Fruit fly (Drosophila melanogaster) whole organism, embryonic: ENCODE measurements around the gene spn-B.

ENCODE experiments used
- Adf1 ChIP-seq: fragments of 200-800 bp; sonication (Bioruptor generic); IDR thresholded peaks from 2 replicates; pipeline ENCODE4 v1.3.6; 2022; ENCODE audit warnings: missing biosample characterization, missing genetic modification characterization
- Awh ChIP-seq: fragments of 200-800 bp; sonication (Bioruptor generic); IDR thresholded peaks from 2 replicates; pipeline ENCODE4, ENCODE4 v1.3.6; 2022; ENCODE audit warnings: missing biosample characterization, missing genetic modification characterization
- BtbVII ChIP-seq: fragments of 200-800 bp; sonication (Bioruptor generic); optimal IDR thresholded peaks from 3 replicates; lab custom pipeline; 2017; ENCODE audit warnings: missing biosample characterization, mild to moderate bottlenecking, missing genetic modification characterization
- CG10431 ChIP-seq: fragments of 200-800 bp; sonication (Bioruptor generic); optimal IDR thresholded peaks from 3 replicates; lab custom pipeline; 2018; ENCODE audit warnings: missing biosample characterization, mild to moderate bottlenecking, missing genetic modification characterization
- CG12659 ChIP-seq: fragments of 200-800 bp; sonication (Bioruptor generic); optimal IDR thresholded peaks from 3 replicates; lab custom pipeline; 2017; ENCODE audit warnings: mild to moderate bottlenecking, missing biosample characterization, missing genetic modification reagents, missing genetic modification characterization
- CG13296 ChIP-seq: fragments of 200-800 bp; sonication (Bioruptor generic); optimal IDR thresholded peaks from 3 replicates; lab custom pipeline; 2018; ENCODE audit warnings: missing biosample characterization, mild to moderate bottlenecking, missing genetic modification characterization
- CG14710 ChIP-seq: fragments of 200-800 bp; sonication (Bioruptor generic); optimal IDR thresholded peaks from 3 replicates; lab custom pipeline; 2019; ENCODE audit warnings: missing biosample characterization, mild to moderate bottlenecking, missing genetic modification characterization, moderate library complexity
- CG15479 ChIP-seq: fragments of 200-800 bp; sonication (Bioruptor generic); optimal IDR thresholded peaks from 3 replicates; lab custom pipeline; 2019; ENCODE audit warnings: missing biosample characterization, mild to moderate bottlenecking, missing genetic modification characterization, moderate library complexity
- CG16863 ChIP-seq: fragments of 200-800 bp; sonication (Bioruptor generic); optimal IDR thresholded peaks from 3 replicates; lab custom pipeline; 2016; ENCODE audit warnings: missing biosample characterization, missing genetic modification characterization
- CG17328 ChIP-seq: fragments of 200-800 bp; sonication (Bioruptor generic); IDR thresholded peaks from 2 replicates; pipeline ENCODE4 v1.3.6; 2022; ENCODE audit warnings: missing biosample characterization, missing genetic modification characterization
- CG17385 ChIP-seq: fragments of 200-800 bp; sonication (Bioruptor generic); optimal IDR thresholded peaks from 3 replicates; lab custom pipeline; 2018; ENCODE audit warnings: missing biosample characterization, mild to moderate bottlenecking, missing genetic modification characterization
- CG32772 ChIP-seq: fragments of 200-800 bp; sonication (Bioruptor generic); IDR thresholded peaks from 2 replicates; pipeline ENCODE4 v1.3.6; 2022; ENCODE audit warnings: missing biosample characterization, missing genetic modification characterization
- CG3726 ChIP-seq: fragments of 200-800 bp; sonication (Bioruptor generic); IDR thresholded peaks from 3 replicates; pipeline ENCODE4, ENCODE4 v1.3.6; 2022; ENCODE audit warnings: missing biosample characterization, missing genetic modification characterization
- CG4707 ChIP-seq: fragments of 200-800 bp; sonication (Bioruptor generic); optimal IDR thresholded peaks from 2 replicates; lab custom pipeline; 2018; ENCODE audit warnings: missing biosample characterization, mild to moderate bottlenecking, missing genetic modification characterization, moderate library complexity
- CG4730 ChIP-seq: fragments of 200-800 bp; sonication (Bioruptor generic); IDR thresholded peaks from 2 replicates; pipeline ENCODE4 v1.3.6; 2022; ENCODE audit warnings: missing biosample characterization, missing genetic modification characterization
- CG6654 ChIP-seq: fragments of 200-800 bp; sonication (Bioruptor generic); optimal IDR thresholded peaks from 2 replicates; lab custom pipeline; 2017; ENCODE audit warnings: missing biosample characterization, mild to moderate bottlenecking, missing genetic modification characterization
- CG7357 ChIP-seq: fragments of 200-800 bp; sonication (Bioruptor generic); IDR thresholded peaks from 3 replicates; pipeline ENCODE4 v1.3.6; 2022; ENCODE audit warnings: missing biosample characterization, missing genetic modification characterization
- Dek ChIP-seq: fragments of 200-800 bp; sonication (Bioruptor generic); optimal IDR thresholded peaks from 3 replicates; lab custom pipeline; 2019; ENCODE audit warnings: missing biosample characterization, mild to moderate bottlenecking, missing genetic modification characterization, moderate library complexity
- HLH4C ChIP-seq: fragments of 200-800 bp; sonication (Bioruptor generic); IDR thresholded peaks from 3 replicates; pipeline ENCODE4 v1.3.6; 2022; ENCODE audit warnings: missing biosample characterization, missing genetic modification characterization; ENCODE audit not compliant: partially characterized antibody
- Kr ChIP-seq: fragments of 200-800 bp; sonication (Bioruptor generic); optimal IDR thresholded peaks from 2 replicates; lab custom pipeline; 2017; ENCODE audit warnings: missing biosample characterization, mild to moderate bottlenecking, missing genetic modification characterization
- Lhr ChIP-seq: fragments of 200-800 bp; sonication (Bioruptor generic); optimal IDR thresholded peaks from 3 replicates; lab custom pipeline; 2017; ENCODE audit warnings: mild to moderate bottlenecking, missing biosample characterization, missing genetic modification reagents, missing genetic modification characterization
- Oli ChIP-seq: fragments of 200-800 bp; sonication (Bioruptor generic); optimal IDR thresholded peaks from 2 replicates; lab custom pipeline; 2018; ENCODE audit warnings: missing biosample characterization, mild to moderate bottlenecking, missing genetic modification characterization, moderate library complexity
- PHDP ChIP-seq: fragments of 200-800 bp; sonication (Bioruptor generic); optimal IDR thresholded peaks from 3 replicates; lab custom pipeline; 2018; ENCODE audit warnings: missing biosample characterization, mild to moderate bottlenecking, missing genetic modification characterization, moderate library complexity
- Pdp1 ChIP-seq, 2 experiments: fragments of 200-800 bp; sonication (Bioruptor generic); optimal IDR thresholded peaks; 3 replicates each; lab custom pipeline; 2016; ENCODE audit warnings: missing biosample characterization in 2 of 2, missing genetic modification characterization in 2 of 2, mild to moderate bottlenecking in 1 of 2, moderate library complexity in 1 of 2
- Rfx ChIP-seq: fragments of 200-800 bp; sonication (Bioruptor generic); IDR thresholded peaks from 2 replicates; pipeline ENCODE4 v1.3.6; 2022; ENCODE audit warnings: missing biosample characterization, missing genetic modification characterization
- Sox102F ChIP-seq: fragments of 200-800 bp; sonication (Bioruptor generic); optimal IDR thresholded peaks from 2 replicates; lab custom pipeline; 2018; ENCODE audit warnings: missing biosample characterization, mild to moderate bottlenecking, missing genetic modification characterization, moderate library complexity
- Sry-δ ChIP-seq: fragments of 200-800 bp; sonication (Bioruptor generic); optimal IDR thresholded peaks from 2 replicates; lab custom pipeline; 2016; ENCODE audit warnings: missing biosample characterization, missing genetic modification characterization
- Trl ChIP-seq, 3 experiments: fragments of >200 bp in 2 of 3; fragments of 200-800 bp in 1 of 3; sonication (Bioruptor generic) in 1 of 3; optimal IDR thresholded peaks; 2 replicates in 1 of 3; 3 replicates in 2 of 3; lab custom pipeline; 2016 to 2017; ENCODE audit warnings: missing biosample characterization in 1 of 3, missing genetic modification characterization in 1 of 3
- YL-1 ChIP-seq: fragments of 200-800 bp; sonication (Bioruptor generic); optimal IDR thresholded peaks from 3 replicates; lab custom pipeline; 2017; ENCODE audit warnings: missing biosample characterization, mild to moderate bottlenecking, missing genetic modification characterization
- ash1 ChIP-seq: fragments of 200-800 bp; sonication (Bioruptor generic); optimal IDR thresholded peaks from 2 replicates; lab custom pipeline; 2018; ENCODE audit warnings: missing biosample characterization, mild to moderate bottlenecking, missing genetic modification characterization
- az2 ChIP-seq: fragments of 200-800 bp; sonication (Bioruptor generic); optimal IDR thresholded peaks from 3 replicates; lab custom pipeline; 2016; ENCODE audit warnings: missing biosample characterization, missing genetic modification characterization
- bsh ChIP-seq, 2 experiments: fragments of 200-800 bp; sonication (Bioruptor generic); optimal IDR thresholded peaks; 2 replicates each; lab custom pipeline; 2017 to 2018; ENCODE audit warnings: mild to moderate bottlenecking in 2 of 2, missing biosample characterization in 2 of 2, missing genetic modification characterization in 2 of 2, moderate library complexity in 1 of 2
- caup ChIP-seq: fragments of 200-800 bp; sonication (Bioruptor generic); optimal IDR thresholded peaks from 3 replicates; lab custom pipeline; 2017; ENCODE audit warnings: missing biosample characterization, mild to moderate bottlenecking, missing genetic modification characterization, moderate library complexity; ENCODE audit not compliant: severe bottlenecking
- chm ChIP-seq: fragments of 200-800 bp; sonication (Bioruptor generic); IDR thresholded peaks from 2 replicates; pipeline ENCODE4 v1.3.6; 2022; ENCODE audit warnings: missing biosample characterization, missing genetic modification characterization
- croc ChIP-seq: fragments of 200-800 bp; sonication (Bioruptor generic); conservative IDR thresholded peaks from 3 replicates; pipeline ENCODE4 v1.3.6; 2022; ENCODE audit warnings: missing biosample characterization, missing genetic modification characterization
- crp ChIP-seq, 2 experiments: fragments of 200-800 bp; sonication (Bioruptor generic); optimal IDR thresholded peaks; 2 replicates in 1 of 2; 3 replicates in 1 of 2; lab custom pipeline; 2017; ENCODE audit warnings: missing biosample characterization in 2 of 2, missing genetic modification characterization in 2 of 2, mild to moderate bottlenecking in 1 of 2, moderate library complexity in 1 of 2
- gcm ChIP-seq: fragments of 200-800 bp; sonication (Bioruptor generic); optimal IDR thresholded peaks from 2 replicates; lab custom pipeline; 2019; ENCODE audit warnings: missing biosample characterization, mild to moderate bottlenecking, missing genetic modification characterization, moderate library complexity
- gcm2 ChIP-seq: fragments of 200-800 bp; sonication (Bioruptor generic); optimal IDR thresholded peaks from 2 replicates; lab custom pipeline; 2016; ENCODE audit warnings: missing biosample characterization, missing genetic modification characterization
- gfzf ChIP-seq: fragments of 200-800 bp; sonication (Bioruptor generic); optimal IDR thresholded peaks from 2 replicates; lab custom pipeline; 2016; ENCODE audit warnings: missing biosample characterization, mild to moderate bottlenecking, missing genetic modification characterization, moderate library complexity
- jing ChIP-seq: fragments of 200-800 bp; sonication (Bioruptor generic); optimal IDR thresholded peaks from 2 replicates; lab custom pipeline; 2018; ENCODE audit warnings: missing biosample characterization, mild to moderate bottlenecking, missing genetic modification characterization
- pho ChIP-seq: fragments of 200-800 bp; sonication (Bioruptor generic); optimal IDR thresholded peaks from 2 replicates; lab custom pipeline; 2016; ENCODE audit warnings: missing biosample characterization, missing genetic modification characterization
- repo ChIP-seq: fragments of 200-800 bp; sonication (Bioruptor generic); optimal IDR thresholded peaks from 2 replicates; lab custom pipeline; 2016; ENCODE audit warnings: missing biosample characterization, missing genetic modification characterization
- sens-2 ChIP-seq: fragments of 200-800 bp; sonication (Bioruptor generic); IDR thresholded peaks from 2 replicates; pipeline ENCODE4 v1.3.6; 2022; ENCODE audit warnings: missing biosample characterization, missing genetic modification characterization
- sob ChIP-seq: fragments of 200-800 bp; sonication (Bioruptor generic); IDR thresholded peaks from 2 replicates; pipeline ENCODE4 v1.3.6; 2022; ENCODE audit warnings: missing biosample characterization, missing genetic modification characterization
- sqz ChIP-seq: fragments of 200-800 bp; sonication (Bioruptor generic); optimal IDR thresholded peaks from 3 replicates; lab custom pipeline; 2018; ENCODE audit warnings: missing biosample characterization, mild to moderate bottlenecking, missing genetic modification characterization
- vvl ChIP-seq: fragments of 200-800 bp; sonication (Bioruptor generic); IDR thresholded peaks from 2 replicates; pipeline ENCODE4 v1.3.6; 2022; ENCODE audit warnings: missing biosample characterization, missing genetic modification characterization
- wor ChIP-seq: fragments of 200-800 bp; sonication (Bioruptor generic); IDR thresholded peaks from 2 replicates; pipeline ENCODE4 v1.3.6; 2022; ENCODE audit warnings: missing biosample characterization, missing genetic modification characterization
- yki ChIP-seq: fragments of >200 bp; optimal IDR thresholded peaks from 3 replicates; lab custom pipeline; 2018

Gene spn-B

DNA sequence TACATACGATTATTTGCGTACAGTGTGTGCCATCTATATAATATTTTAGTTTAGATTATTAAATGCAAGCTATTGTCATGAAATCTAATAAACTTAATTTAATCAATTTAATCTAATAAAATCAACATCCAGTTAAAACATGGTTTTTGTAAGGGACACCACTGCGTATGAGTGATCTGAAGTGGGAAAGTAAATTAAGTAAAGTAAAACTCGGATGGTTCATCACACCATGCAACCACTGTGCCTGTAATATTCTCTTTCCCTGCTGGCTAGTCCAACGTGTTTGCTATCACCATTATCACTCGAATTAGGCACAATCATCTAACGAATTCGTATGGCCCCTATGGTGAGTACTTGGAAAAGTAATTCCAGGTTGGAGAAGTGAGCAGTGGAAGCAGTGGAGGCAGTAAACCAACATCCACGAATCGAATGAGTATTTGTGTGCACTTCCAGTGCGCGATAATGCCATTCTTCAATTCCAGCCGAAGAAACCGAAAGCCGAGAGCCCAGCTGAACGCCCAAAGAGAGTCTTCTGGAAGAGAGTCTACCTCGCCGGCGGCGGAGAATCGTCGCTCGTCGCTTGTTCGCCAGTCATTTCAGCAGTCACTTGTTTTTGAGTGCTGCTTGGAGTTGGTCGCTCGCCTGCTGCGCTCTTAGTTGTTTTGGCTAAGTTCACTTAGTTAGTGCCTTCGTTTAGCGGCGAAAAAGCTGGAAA, 39.0 kb upstream of the spn-B start, which contains the start of gene red (continued):
- TF ChIP-seq crp (GFP tag; optimal IDR thresholded peaks at IDR 0.05; lab: Kevin White, UChicago) (peak in 1 of 2 experiments; percentile 19), Dek (tag; lab: Kevin White, UChicago) (peak; percentile 62), YL-1 (GFP tag; lab: Kevin White, UChicago) (peak; percentile 37), CG4707 (no peak), CG10431 (GFP tag; lab: Kevin White, UChicago) (no peak), Sox102F (GFP tag; lab: Kevin White, UChicago) (peak; percentile 82), Oli (peak; percentile 75), pho (GFP tag; lab: Kevin White, UChicago) (peak; percentile 7), vvl (GFP tag; lab: Robert Waterston, UW) (peak; percentile 79), bsh (GFP tag; optimal IDR thresholded peaks at IDR 0.05; lab: Kevin White, UChicago) (peak in 1 of 2 experiments; percentile 67), gfzf (GFP tag; lab: Kevin White, UChicago) (no peak), Lhr (GFP tag; lab: Kevin White, UChicago) (no peak), sob (GFP tag; lab: Robert Waterston, UW) (peak; percentile 77), CG6654 (GFP tag; lab: Kevin White, UChicago) (no peak), CG13296 (GFP tag; lab: Kevin White, UChicago) (peak; percentile 65), ash1 (GFP tag; lab: Kevin White, UChicago) (no peak), wor (peak; percentile 25; the same call in 1 of the 2 replicates), CG17385 (GFP tag; lab: Kevin White, UChicago) (peak; percentile 77), CG3726 (no peak), gcm2 (no peak), sens-2 (GFP tag; lab: Robert Waterston, UW) (0 out of 2 replicates have a peak, but pooled peaks have one; percentile 9), Sry-δ (GFP tag; lab: Kevin White, UChicago) (no peak), CG14710 (tag; lab: Kevin White, UChicago) (peak; percentile 31), Awh (peak; percentile 52; the same call in 1 of the 2 replicates), Adf1 (GFP tag; lab: Robert Waterston, UW) (peak; percentile 40; the same call in 1 of the 2 replicates), BtbVII (peak; percentile 70), HLH4C (GFP tag; lab: Robert Waterston, UW) (0 out of 3 replicates have a peak, but pooled peaks have one; percentile 22), sqz (GFP tag; lab: Kevin White, UChicago) (peak; percentile 47), Trl (optimal IDR thresholded peaks at IDR 0.05; lab: Kevin White, UChicago) (peak; percentile 70 to 87), Trl (GFP tag; optimal IDR thresholded peaks at IDR 0.05; lab: Kevin White, UChicago) (no peak), yki (no peak), gcm (peak; percentile 57), croc (no peak), CG17328 (GFP tag; lab: Robert Waterston, UW) (peak; percentile 58), az2 (GFP tag; lab: Kevin White, UChicago) (peak; percentile 63), PHDP (tag; lab: Kevin White, UChicago) (peak; percentile 85), caup (GFP tag; lab: Kevin White, UChicago) (peak; percentile 72), Rfx (peak; percentile 84), Kr (GFP tag; lab: Kevin White, UChicago) (no peak), chm (GFP tag; lab: Robert Waterston, UW) (peak; percentile 19; the same call in 1 of the 2 replicates), jing (GFP tag; lab: Kevin White, UChicago) (peak; percentile 23), Pdp1 (GFP tag; optimal IDR thresholded peaks at IDR 0.05; lab: Kevin White, UChicago) (peak; percentile 19 to 31), CG16863 (GFP tag; lab: Kevin White, UChicago) (peak; percentile 12), CG15479 (no peak), CG12659 (GFP tag; lab: Kevin White, UChicago) (peak; percentile 77), CG7357 (GFP tag; lab: Robert Waterston, UW) (no peak), CG32772 (GFP tag; lab: Robert Waterston, UW) (peak; percentile 43; the same call in 1 of the 2 replicates), CG4730 (GFP tag; lab: Robert Waterston, UW) (0 out of 2 replicates have a peak, but pooled peaks have one; percentile 37), repo (no peak)
